Fruit fly (Drosophila melanogaster) whole organism, adult: ENCODE results near the gene RpS8.
A peak's percentile ranks its signal among the peaks of the same experiment; 100 is the strongest.

Experiments used
- CG11617 ChIP-seq: fragments of 200-800 bp; sonication (Bioruptor generic); optimal IDR thresholded peaks from 2 replicates; lab custom pipeline; 2017; ENCODE audit warnings: mild to moderate bottlenecking, missing biosample characterization, missing genetic modification reagents, missing genetic modification characterization
- CG12768 ChIP-seq: fragments of 200-800 bp; sonication (Bioruptor generic); optimal IDR thresholded peaks from 2 replicates; lab custom pipeline; 2017; ENCODE audit warnings: missing biosample characterization, missing genetic modification characterization, mild to moderate bottlenecking, moderate library complexity, missing genetic modification reagents
- CG14711 ChIP-seq: fragments of 200-800 bp; sonication (Bioruptor generic); optimal IDR thresholded peaks from 2 replicates; lab custom pipeline; 2018; ENCODE audit warnings: missing biosample characterization, mild to moderate bottlenecking, missing genetic modification characterization, moderate library complexity
- CG1620 ChIP-seq: fragments of 200-800 bp; sonication (Bioruptor generic); optimal IDR thresholded peaks from 2 replicates; lab custom pipeline; 2016; ENCODE audit warnings: missing biosample characterization, missing genetic modification characterization
- CG33017 ChIP-seq: fragments of 200-800 bp; sonication (Bioruptor generic); optimal IDR thresholded peaks from 2 replicates; lab custom pipeline; 2018; ENCODE audit warnings: missing biosample characterization, mild to moderate bottlenecking, missing genetic modification characterization, moderate library complexity
- CG5204 ChIP-seq: fragments of 200-800 bp; sonication (Bioruptor generic); optimal IDR thresholded peaks from 2 replicates; lab custom pipeline; 2016; ENCODE audit warnings: missing biosample characterization, missing genetic modification characterization
- CG7045 ChIP-seq: fragments of 200-800 bp; sonication (Bioruptor generic); optimal IDR thresholded peaks from 2 replicates; lab custom pipeline; 2017; ENCODE audit warnings: missing biosample characterization, mild to moderate bottlenecking, missing genetic modification characterization
- CG7101 ChIP-seq: fragments of 200-800 bp; sonication (Bioruptor generic); optimal IDR thresholded peaks from 2 replicates; lab custom pipeline; 2018; ENCODE audit warnings: missing biosample characterization, mild to moderate bottlenecking, missing genetic modification characterization, moderate library complexity
- Clk ChIP-seq: fragments of 200-800 bp; sonication (Bioruptor generic); optimal IDR thresholded peaks from 2 replicates; lab custom pipeline; 2017; ENCODE audit warnings: missing biosample characterization, missing genetic modification characterization
- Crg-1 ChIP-seq: fragments of 200-800 bp; sonication (Bioruptor generic); optimal IDR thresholded peaks from 2 replicates; lab custom pipeline; 2016; ENCODE audit warnings: missing biosample characterization, missing genetic modification characterization
- Hr96 ChIP-seq: fragments of 200-800 bp; sonication (Bioruptor generic); optimal IDR thresholded peaks from 2 replicates; lab custom pipeline; 2016; ENCODE audit warnings: missing biosample characterization, missing genetic modification characterization
- Mnt ChIP-seq: fragments of 200-800 bp; sonication (Bioruptor generic); optimal IDR thresholded peaks from 2 replicates; lab custom pipeline; 2016; ENCODE audit warnings: missing biosample characterization, mild to moderate bottlenecking, missing genetic modification characterization
- bab1 ChIP-seq: fragments of 200-800 bp; sonication (Bioruptor generic); optimal IDR thresholded peaks from 3 replicates; lab custom pipeline; 2019; ENCODE audit warnings: missing biosample characterization, mild to moderate bottlenecking, missing genetic modification characterization, moderate library complexity
- cic ChIP-seq: fragments of 200-800 bp; sonication (Bioruptor generic); optimal IDR thresholded peaks from 2 replicates; lab custom pipeline; 2017; ENCODE audit warnings: missing biosample characterization, mild to moderate bottlenecking, missing genetic modification characterization, moderate library complexity
- cnc ChIP-seq, 2 experiments: fragments of >200 bp; optimal IDR thresholded peaks; 2 replicates each; lab custom pipeline; 2017
- kay ChIP-seq: fragments of 200-800 bp; sonication (Bioruptor generic); peaks from one replicate; lab custom pipeline; 2016; ENCODE audit warnings: missing biosample characterization, missing genetic modification characterization, borderline replicate concordance
- ovo ChIP-seq: fragments of 200-800 bp; sonication (Bioruptor generic); optimal IDR thresholded peaks from 2 replicates; lab custom pipeline; 2016; ENCODE audit warnings: missing biosample characterization, missing genetic modification characterization
- pad ChIP-seq: fragments of 200-800 bp; sonication (Bioruptor generic); optimal IDR thresholded peaks from 3 replicates; lab custom pipeline; 2017; ENCODE audit warnings: missing biosample characterization, missing genetic modification characterization, mild to moderate bottlenecking, moderate library complexity, missing genetic modification reagents
- tj ChIP-seq: fragments of 200-800 bp; sonication (Bioruptor generic); optimal IDR thresholded peaks from 3 replicates; lab custom pipeline; 2017; ENCODE audit warnings: missing biosample characterization, mild to moderate bottlenecking, missing genetic modification characterization, moderate library complexity
- toe ChIP-seq: fragments of 200-800 bp; sonication (Bioruptor generic); optimal IDR thresholded peaks from 2 replicates; lab custom pipeline; 2016; ENCODE audit warnings: missing biosample characterization, missing genetic modification characterization

The RpS8 gene

dm6 chr3R:29830925-29831324 is 30.5 kb upstream of the RpS8 start:
- no peak for TF ChIP-seq Mnt (GFP tag; lab: Kevin White, UChicago)
- peak; percentile 17 for TF ChIP-seq CG12768 (GFP tag; lab: Kevin White, UChicago)
- no peak for TF ChIP-seq ovo (GFP tag; lab: Kevin White, UChicago)
- TF ChIP-seq toe: no peak
- TF ChIP-seq CG7045 (GFP tag; lab: Kevin White, UChicago): peak; percentile 79
- peak; percentile 69 for TF ChIP-seq CG7101
- no peak for TF ChIP-seq kay (GFP tag; lab: Kevin White, UChicago)
- no peak for TF ChIP-seq CG11617
- TF ChIP-seq Clk: no peak
- no peak for TF ChIP-seq CG5204 (GFP tag; lab: Kevin White, UChicago)
- TF ChIP-seq CG14711 (tag; lab: Kevin White, UChicago): peak; percentile 69
- no peak for TF ChIP-seq bab1
- peak; percentile 57 for TF ChIP-seq cic (GFP tag; lab: Kevin White, UChicago)
- TF ChIP-seq Crg-1 (GFP tag; lab: Kevin White, UChicago): peak; percentile 9
- no peak for TF ChIP-seq tj (GFP tag; lab: Kevin White, UChicago)
- TF ChIP-seq CG33017 (tag; lab: Kevin White, UChicago): peak; percentile 55
- TF ChIP-seq pad: peak; percentile 31
- no peak for TF ChIP-seq cnc (optimal IDR thresholded peaks at IDR 0.05; lab: Kevin White, UChicago)
- no peak for TF ChIP-seq CG1620 (GFP tag; lab: Kevin White, UChicago)
- TF ChIP-seq Hr96 (GFP tag; lab: Kevin White, UChicago): peak; percentile 29

dm6 chr3R:29834759-29835709 is 26.3 kb upstream of the RpS8 start, which contains the start of gene Atg16:
TSS of gene Atg16 (minus strand) at chr3R:29835101.
- no peak for TF ChIP-seq CG33017 (tag; lab: Kevin White, UChicago)
- TF ChIP-seq pad: peak; percentile 50
- TF ChIP-seq Clk: no peak
- TF ChIP-seq cic (GFP tag; lab: Kevin White, UChicago): no peak
- peak; percentile 4 for TF ChIP-seq CG7101
- peak; percentile 49 for TF ChIP-seq kay (GFP tag; lab: Kevin White, UChicago)
- peak; percentile 50 for TF ChIP-seq CG1620 (GFP tag; lab: Kevin White, UChicago)
- TF ChIP-seq Hr96 (GFP tag; lab: Kevin White, UChicago): no peak
- no peak for TF ChIP-seq Mnt (GFP tag; lab: Kevin White, UChicago)
- TF ChIP-seq cnc (optimal IDR thresholded peaks at IDR 0.05; lab: Kevin White, UChicago): no peak
- TF ChIP-seq CG14711 (tag; lab: Kevin White, UChicago): no peak
- peak; percentile 7 for TF ChIP-seq bab1
- TF ChIP-seq CG5204 (GFP tag; lab: Kevin White, UChicago): peak; percentile 30
- TF ChIP-seq CG12768 (GFP tag; lab: Kevin White, UChicago): peak; percentile 10
- TF ChIP-seq CG7045 (GFP tag; lab: Kevin White, UChicago): no peak
- TF ChIP-seq tj (GFP tag; lab: Kevin White, UChicago): no peak
- TF ChIP-seq toe: peak; percentile 31
- TF ChIP-seq Crg-1 (GFP tag; lab: Kevin White, UChicago): peak; percentile 27
- TF ChIP-seq CG11617: peak; percentile 19
- TF ChIP-seq ovo (GFP tag; lab: Kevin White, UChicago): no peak

dm6 chr3R:29835710-29836049 is 25.7 kb upstream of the RpS8 start, which contains the start of gene Prtl99C:
TSS of gene Prtl99C (plus strand) at chr3R:29835950.
- TF ChIP-seq cnc (optimal IDR thresholded peaks at IDR 0.05; lab: Kevin White, UChicago) (no peak), Crg-1 (GFP tag; lab: Kevin White, UChicago) (no peak), CG1620 (GFP tag; lab: Kevin White, UChicago) (no peak), CG7045 (GFP tag; lab: Kevin White, UChicago) (no peak), CG11617 (no peak), ovo (GFP tag; lab: Kevin White, UChicago) (no peak), cic (GFP tag; lab: Kevin White, UChicago) (no peak), pad (no peak), Clk (no peak)

- no peak for TF ChIP-seq tj (GFP tag; lab: Kevin White, UChicago)
- no peak for TF ChIP-seq cic (GFP tag; lab: Kevin White, UChicago)
- no peak for TF ChIP-seq CG1620 (GFP tag; lab: Kevin White, UChicago)
- TF ChIP-seq toe: no peak
- TF ChIP-seq cnc (optimal IDR thresholded peaks at IDR 0.05; lab: Kevin White, UChicago): no peak
- TF ChIP-seq Hr96 (GFP tag; lab: Kevin White, UChicago): no peak
- no peak for TF ChIP-seq Crg-1 (GFP tag; lab: Kevin White, UChicago)
- TF ChIP-seq CG14711 (tag; lab: Kevin White, UChicago): no peak
- TF ChIP-seq bab1: no peak
- no peak for TF ChIP-seq CG33017 (tag; lab: Kevin White, UChicago)
- TF ChIP-seq Clk: no peak
- no peak for TF ChIP-seq CG11617
- TF ChIP-seq kay (GFP tag; lab: Kevin White, UChicago): no peak
- no peak for TF ChIP-seq ovo (GFP tag; lab: Kevin White, UChicago)
- no peak for TF ChIP-seq CG5204 (GFP tag; lab: Kevin White, UChicago)
These were observed 25.2 kb upstream of the RpS8 start, which contains the start of gene CG42592 for dm6 chr3R:29836188-29836587. TSS of gene CG42592 (minus strand) at chr3R:29836288.

- no peak for TF ChIP-seq kay (GFP tag; lab: Kevin White, UChicago)
These were observed 23.6 kb upstream of the RpS8 start for dm6 chr3R:29837771-29838170.

dm6 chr3R:29838751-29839150 is 22.6 kb upstream of the RpS8 start:
- TF ChIP-seq CG1620 (GFP tag; lab: Kevin White, UChicago) (no peak), Clk (no peak), kay (GFP tag; lab: Kevin White, UChicago) (no peak), toe (no peak), Mnt (GFP tag; lab: Kevin White, UChicago) (no peak), CG7101 (no peak), Hr96 (GFP tag; lab: Kevin White, UChicago) (no peak), CG5204 (GFP tag; lab: Kevin White, UChicago) (no peak)
